Fruit fly (Drosophila melanogaster) whole organism, wandering third instar larva: ENCODE measurements around the gene CG10338.
A peak's percentile ranks its signal among the peaks of the same experiment; 100 is the strongest.

Source experiments
- CG32264 ChIP-seq: fragments of 200-800 bp; sonication (Bioruptor generic); optimal IDR thresholded peaks from 2 replicates; lab custom pipeline; 2016; ENCODE audit warnings: missing biosample characterization, missing genetic modification characterization
- CG9705 ChIP-seq: fragments of 200-800 bp; sonication (Bioruptor generic); optimal IDR thresholded peaks from 2 replicates; lab custom pipeline; 2018; ENCODE audit warnings: missing biosample characterization, mild to moderate bottlenecking, missing genetic modification characterization
- CrebA ChIP-seq: fragments of 200-800 bp; sonication (Bioruptor generic); optimal IDR thresholded peaks from 2 replicates; lab custom pipeline; 2016; ENCODE audit warnings: missing biosample characterization, mild to moderate bottlenecking, missing genetic modification characterization, borderline replicate concordance
- Dif ChIP-seq: fragments of 200-275, 200-300 bp; sonication (Bioruptor generic); optimal IDR thresholded peaks from 2 replicates; lab custom pipeline; 2018; ENCODE audit warnings: missing biosample characterization, missing genetic modification characterization; ENCODE audit not compliant: partially characterized antibody
- GATAd ChIP-seq: sonication (Bioruptor generic); optimal IDR thresholded peaks from 2 replicates; lab custom pipeline; 2016; ENCODE audit warnings: missing biosample characterization, missing genetic modification characterization
- HLH106 ChIP-seq: fragments of 200-800 bp; optimal IDR thresholded peaks from 3 replicates; lab custom pipeline; 2019; ENCODE audit warnings: missing biosample characterization, mild to moderate bottlenecking, missing genetic modification characterization, moderate library complexity
- Hnf4 ChIP-seq: fragments of 200-800 bp; sonication (Bioruptor generic); optimal IDR thresholded peaks from 2 replicates; lab custom pipeline; 2016; ENCODE audit warnings: missing biosample characterization, mild to moderate bottlenecking, missing genetic modification characterization
- Hr78 ChIP-seq: fragments of >200 bp; optimal IDR thresholded peaks from 2 replicates; lab custom pipeline; 2017; ENCODE audit warnings: missing biosample characterization, missing genetic modification characterization
- Hr83 ChIP-seq: fragments of 200-300 bp; sonication (Bioruptor generic); optimal IDR thresholded peaks from 2 replicates; lab custom pipeline; 2016; ENCODE audit warnings: missing biosample characterization, mild to moderate bottlenecking, missing genetic modification characterization, moderate library complexity; ENCODE audit not compliant: poor library complexity, severe bottlenecking
- Jra ChIP-seq: sonication (Bioruptor generic); optimal IDR thresholded peaks from 2 replicates; lab custom pipeline; 2016; ENCODE audit warnings: missing biosample characterization, missing genetic modification characterization
- Mio ChIP-seq: sonication (Bioruptor generic); optimal IDR thresholded peaks from 2 replicates; lab custom pipeline; 2016; ENCODE audit warnings: missing biosample characterization, missing genetic modification characterization
- Myc ChIP-seq: fragments of >200 bp; optimal IDR thresholded peaks from 2 replicates; lab custom pipeline; 2017
- OdsH ChIP-seq: fragments of 200-800 bp; sonication (Bioruptor generic); optimal IDR thresholded peaks from 2 replicates; lab custom pipeline; 2016; ENCODE audit warnings: missing biosample characterization, mild to moderate bottlenecking, missing genetic modification characterization
- Rel ChIP-seq, 2 experiments: fragments of 200-800 bp; sonication (Bioruptor generic) in 1 of 2; optimal IDR thresholded peaks; 2 replicates in 1 of 2; 3 replicates in 1 of 2; lab custom pipeline; 2016 to 2019; ENCODE audit warnings: mild to moderate bottlenecking in 2 of 2, missing biosample characterization in 2 of 2, missing genetic modification characterization in 2 of 2, moderate library complexity in 1 of 2
- Sp1 ChIP-seq: fragments of 200-800 bp; sonication (Bioruptor generic); optimal IDR thresholded peaks from 3 replicates; lab custom pipeline; 2019; ENCODE audit warnings: missing biosample characterization, mild to moderate bottlenecking, missing genetic modification characterization, moderate library complexity
- br ChIP-seq: fragments of 200-800 bp; sonication (Bioruptor generic); optimal IDR thresholded peaks from 2 replicates; lab custom pipeline; 2016; ENCODE audit warnings: missing biosample characterization, missing genetic modification characterization
- brk ChIP-seq: fragments of 200-800 bp; sonication (Bioruptor generic); optimal IDR thresholded peaks from 2 replicates; lab custom pipeline; 2016; ENCODE audit warnings: missing biosample characterization, mild to moderate bottlenecking, missing genetic modification characterization
- dl ChIP-seq, 2 experiments: fragments of 175-275, 200-275 bp in 1 of 2; fragments of 200-275 bp in 1 of 2; sonication (Bioruptor generic); optimal IDR thresholded peaks; lab custom pipeline; 2018; ENCODE audit warnings: mild to moderate bottlenecking in 2 of 2, missing biosample characterization in 2 of 2, missing genetic modification characterization in 2 of 2, moderate library complexity in 2 of 2; ENCODE audit not compliant: partially characterized antibody in 2 of 2, insufficient read depth in 1 of 2
- dmrt93B ChIP-seq: fragments of 200-800 bp; sonication (Bioruptor generic); optimal IDR thresholded peaks from 2 replicates; lab custom pipeline; 2018; ENCODE audit warnings: missing biosample characterization, mild to moderate bottlenecking, missing genetic modification characterization
- dsf ChIP-seq: sonication (Bioruptor generic); optimal IDR thresholded peaks from 2 replicates; lab custom pipeline; 2016; ENCODE audit warnings: missing biosample characterization, missing genetic modification characterization, borderline replicate concordance
- ey ChIP-seq: fragments of 200-800 bp; sonication (Bioruptor generic); optimal IDR thresholded peaks from 2 replicates; lab custom pipeline; 2016; ENCODE audit warnings: missing biosample characterization, missing genetic modification characterization
- foxo ChIP-seq, 2 experiments: fragments of 200-800 bp; sonication (Bioruptor generic); optimal IDR thresholded peaks; 2 replicates in 1 of 2; 3 replicates in 1 of 2; lab custom pipeline; 2016 to 2017; ENCODE audit warnings: missing biosample characterization in 2 of 2, missing genetic modification characterization in 2 of 2
- fru ChIP-seq: fragments of 200-800 bp; sonication (Bioruptor generic); optimal IDR thresholded peaks from 3 replicates; lab custom pipeline; 2016; ENCODE audit warnings: missing biosample characterization, mild to moderate bottlenecking, missing genetic modification characterization
- h ChIP-seq: fragments of 200-800 bp; sonication (Bioruptor generic); optimal IDR thresholded peaks from 3 replicates; lab custom pipeline; 2016; ENCODE audit warnings: missing biosample characterization, mild to moderate bottlenecking, missing genetic modification characterization
- jim ChIP-seq: fragments of 175-275, 200-325 bp; sonication (Bioruptor generic); optimal IDR thresholded peaks from 2 replicates; lab custom pipeline; 2016; ENCODE audit warnings: missing biosample characterization, mild to moderate bottlenecking, missing genetic modification characterization
- lola ChIP-seq: fragments of >200 bp; optimal IDR thresholded peaks from 2 replicates; lab custom pipeline; 2017; ENCODE audit warnings: missing biosample characterization, missing genetic modification characterization
- psq ChIP-seq: fragments of 200-800 bp; sonication (Bioruptor generic); optimal IDR thresholded peaks from 3 replicates; lab custom pipeline; 2017; ENCODE audit warnings: missing biosample characterization, mild to moderate bottlenecking, missing genetic modification characterization, moderate library complexity
- rgr ChIP-seq: fragments of 200-800 bp; sonication (Bioruptor generic); optimal IDR thresholded peaks from 3 replicates; lab custom pipeline; 2016; ENCODE audit warnings: missing biosample characterization, mild to moderate bottlenecking, missing genetic modification characterization
- sage ChIP-seq: fragments of 200-800 bp; sonication (Bioruptor generic); optimal IDR thresholded peaks from 2 replicates; lab custom pipeline; 2016; ENCODE audit warnings: missing biosample characterization, mild to moderate bottlenecking, missing genetic modification characterization
- sv ChIP-seq: fragments of 200-800 bp; sonication (Bioruptor generic); optimal IDR thresholded peaks from 3 replicates; lab custom pipeline; 2016; ENCODE audit warnings: missing biosample characterization, missing genetic modification characterization
- tai ChIP-seq: sonication (Bioruptor generic); optimal IDR thresholded peaks from 2 replicates; lab custom pipeline; 2016; ENCODE audit warnings: missing biosample characterization, missing genetic modification characterization

CG10338 gene

dm6 chr2L:18671146-18671545, 24.3 kb upstream of the CG10338 start, which contains the start of gene CG43338:
TSS of gene CG43338 (minus strand) at chr2L:18671246.
- TF ChIP-seq dmrt93B (GFP tag; lab: Kevin White, UChicago), result no peak
- no peak for TF ChIP-seq jim
- no peak for TF ChIP-seq dl (GFP tag; optimal IDR thresholded peaks at IDR 0.05; lab: Kevin White, UChicago; ENCODE audit: insufficient read depth in 1 of 2, partially characterized antibody in 2 of 2)
- TF ChIP-seq CG32264, result no peak
- no peak for TF ChIP-seq dsf (GFP tag; lab: Kevin White, UChicago)
- no peak for TF ChIP-seq OdsH (GFP tag; lab: Kevin White, UChicago)
- TF ChIP-seq HLH106 (tag; lab: Kevin White, UChicago), result no peak
- TF ChIP-seq Mio (GFP tag; lab: Kevin White, UChicago), result no peak
- no peak for TF ChIP-seq GATAd (GFP tag; lab: Kevin White, UChicago)
- TF ChIP-seq CrebA (GFP tag; lab: Kevin White, UChicago), result no peak
- no peak for TF ChIP-seq Hnf4
- TF ChIP-seq Jra (GFP tag; lab: Kevin White, UChicago), result no peak
- TF ChIP-seq rgr (GFP tag; lab: Kevin White, UChicago), result no peak
- TF ChIP-seq psq (GFP tag; lab: Kevin White, UChicago), result no peak

- TF ChIP-seq Dif (GFP tag; lab: Kevin White, UChicago), result no peak
- TF ChIP-seq, all 38 proteins: peak for 0
These were observed 22.3 kb upstream of the CG10338 start, which contains the start of gene CG43339 for dm6 chr2L:18673185-18673584. TSS of gene CG43339 (minus strand) at chr2L:18673285.

- TF ChIP-seq CrebA (GFP tag; lab: Kevin White, UChicago) (no peak), CG9705 (no peak)
- TF ChIP-seq, all 38 proteins: peak for 0
These were observed 20.5 kb upstream of the CG10338 start, which contains the start of gene Mst36Fb for dm6 chr2L:18674994-18675393. TSS of gene Mst36Fb (minus strand) at chr2L:18675094.

dm6 chr2L:18676948-18677820, 18.3 kb upstream of the CG10338 start, which contains the start of the genes Mst36Fa and CG31751:
TSS of gene Mst36Fa (minus strand) at chr2L:18676998.
TSS of gene CG31751 (plus strand) at chr2L:18677221.
- TF ChIP-seq Sp1 (GFP tag; lab: Kevin White, UChicago), result peak; percentile 14
- TF ChIP-seq tai (GFP tag; lab: Kevin White, UChicago), result no peak
- no peak for TF ChIP-seq dsf (GFP tag; lab: Kevin White, UChicago)
- no peak for TF ChIP-seq sage
- TF ChIP-seq OdsH (GFP tag; lab: Kevin White, UChicago), result peak; percentile 61
- peak; percentile 34 for TF ChIP-seq fru
- no peak for TF ChIP-seq CG9705
- no peak for TF ChIP-seq Rel (GFP tag; optimal IDR thresholded peaks at IDR 0.05; lab: Kevin White, UChicago)
- peak; percentile 29 for TF ChIP-seq Rel (tag; optimal IDR thresholded peaks at IDR 0.05; lab: Kevin White, UChicago)
- TF ChIP-seq Jra (GFP tag; lab: Kevin White, UChicago), result no peak
- TF ChIP-seq psq (GFP tag; lab: Kevin White, UChicago), result peak; percentile 27
- TF ChIP-seq rgr (GFP tag; lab: Kevin White, UChicago), result peak; percentile 61
- TF ChIP-seq brk, result no peak
- peak; percentile 56 for TF ChIP-seq br
- no peak for TF ChIP-seq lola (GFP tag; lab: Kevin White, UChicago)
- TF ChIP-seq h, result peak; percentile 66
- peak in 1 of 2 experiments; percentile 64 for TF ChIP-seq foxo (GFP tag; optimal IDR thresholded peaks at IDR 0.05; lab: Kevin White, UChicago)
- peak; percentile 69 for TF ChIP-seq Hnf4
- peak; percentile 50 for TF ChIP-seq ey
- TF ChIP-seq dl (GFP tag; optimal IDR thresholded peaks at IDR 0.05; lab: Kevin White, UChicago; ENCODE audit: insufficient read depth in 1 of 2, partially characterized antibody in 2 of 2), result no peak
- no peak for TF ChIP-seq Hr78 (GFP tag; lab: Kevin White, UChicago)
- no peak for TF ChIP-seq Dif (GFP tag; lab: Kevin White, UChicago)
- peak; percentile 92 for TF ChIP-seq Hr83 (GFP tag; lab: Kevin White, UChicago)
- TF ChIP-seq Myc (lab: Kevin White, UChicago), result peak; percentile 38
- TF ChIP-seq sv, result peak; percentile 55
